Fruit fly (Drosophila melanogaster): ENCODE measurements around the gene CG10195.

- TF ChIP-seq CrebA (GFP tag; optimal IDR thresholded peaks at IDR 0.05; ENCODE audit: borderline replicate concordance): no peak
- no peak for TF ChIP-seq usp (GFP tag; optimal IDR thresholded peaks at IDR 0.05)
- no peak for TF ChIP-seq h (GFP tag; optimal IDR thresholded peaks at IDR 0.05)
- TF ChIP-seq pan (optimal IDR thresholded peaks at IDR 0.05): no peak
- no peak for TF ChIP-seq Sp1 (GFP tag; optimal IDR thresholded peaks at IDR 0.05)
- TF ChIP-seq Hr78 (GFP tag; optimal IDR thresholded peaks at IDR 0.05): no peak
- TF ChIP-seq lola (GFP tag; optimal IDR thresholded peaks at IDR 0.05): no peak
- no peak for TF ChIP-seq br (GFP tag; optimal IDR thresholded peaks at IDR 0.05)
- TF ChIP-seq CG9705 (GFP tag; optimal IDR thresholded peaks at IDR 0.05): no peak
- no peak for TF ChIP-seq Myc (optimal IDR thresholded peaks at IDR 0.05)
- no peak for TF ChIP-seq OdsH (GFP tag; optimal IDR thresholded peaks at IDR 0.05)
- no peak for TF ChIP-seq sage (GFP tag; optimal IDR thresholded peaks at IDR 0.05)
- no peak for TF ChIP-seq Abd-B (GFP tag; optimal IDR thresholded peaks at IDR 0.05)
- no peak for TF ChIP-seq fru (GFP tag; optimal IDR thresholded peaks at IDR 0.05)
Observed at dm6 chr2L:19526844-19527243, 42.3 kb upstream of the CG10195 start.

All from whole organism, wandering third instar larva.